Fruit fly (Drosophila melanogaster) Kc167 (cell line): ENCODE results near the gene Miga.

Experiments
- h ChIP-seq: fragments of >200 bp; optimal IDR thresholded peaks from 3 replicates; lab custom pipeline; 2018; ENCODE audit warnings: missing external identifiers
- psq ChIP-seq: fragments of >200 bp; optimal IDR thresholded peaks from 2 replicates; lab custom pipeline; 2017; ENCODE audit warnings: missing external identifiers

- no peak for TF ChIP-seq h (lab: Kevin White, UChicago)
- no peak for TF ChIP-seq psq (lab: Kevin White, UChicago)
These were observed 17.5 kb upstream of the Miga start, which contains the start of gene org-1 for dm6 chrX:8455019-8455555.
